Worm (Caenorhabditis elegans) whole organism, early embryonic: ENCODE measurements around the gene C12D5.5.

Experiments used
- B0310.2 ChIP-seq: sonication (generic microtip); optimal IDR thresholded peaks from 2 replicates; lab custom pipeline; 2016; ENCODE audit warnings: mild to moderate bottlenecking, missing genetic modification characterization, missing compliant biosample characterization
- F13C5.2 ChIP-seq: sonication (generic microtip); optimal IDR thresholded peaks from 2 replicates; lab custom pipeline; 2017; ENCODE audit warnings: mild to moderate bottlenecking, missing genetic modification characterization, inconsistent platforms, missing compliant biosample characterization
- aly-1 ChIP-seq: sonication (generic microtip); optimal IDR thresholded peaks from 2 replicates; lab custom pipeline; 2016; ENCODE audit warnings: missing genetic modification characterization, missing compliant biosample characterization
- ama-1 ChIP-seq: fragments of 150-350 bp; optimal IDR thresholded peaks from 2 replicates; lab custom pipeline; 2014
- ceh-36 ChIP-seq: sonication (generic microtip); optimal IDR thresholded peaks from 2 replicates; lab custom pipeline; 2016; ENCODE audit warnings: missing genetic modification characterization, inconsistent platforms, missing compliant biosample characterization
- ets-7 ChIP-seq: sonication (generic microtip); optimal IDR thresholded peaks from 2 replicates; lab custom pipeline; 2016; ENCODE audit warnings: missing genotype, missing genetic modification characterization, missing compliant biosample characterization
- flt-1 ChIP-seq: fragments of 200-800 bp; sonication (Bioruptor generic); IDR thresholded peaks from 2 replicates; pipeline ENCODE4 v1.3.6; 2022; ENCODE audit warnings: missing genetic modification characterization, missing compliant biosample characterization
- sea-1 ChIP-seq: fragments of 200-800 bp; sonication (Bioruptor generic); conservative IDR thresholded peaks from 2 replicates; pipeline ENCODE4 v1.3.6; 2022; ENCODE audit warnings: missing genetic modification characterization, missing compliant biosample characterization
- tbx-11 ChIP-seq: fragments of 200-800 bp; sonication (Bioruptor generic); IDR thresholded peaks from 2 replicates; pipeline ENCODE4 v1.3.6; 2022; ENCODE audit warnings: missing genetic modification characterization, missing compliant biosample characterization
- tbx-37 ChIP-seq: fragments of 200-800 bp; sonication (Bioruptor generic); conservative IDR thresholded peaks from 2 replicates; pipeline ENCODE4 v1.3.6; 2022; ENCODE audit warnings: missing genetic modification reagents, missing genetic modification characterization, missing compliant biosample characterization
- tra-4 ChIP-seq: sonication (generic microtip); optimal IDR thresholded peaks from 2 replicates; lab custom pipeline; 2017; ENCODE audit warnings: missing genetic modification characterization, missing compliant biosample characterization

DNA sequence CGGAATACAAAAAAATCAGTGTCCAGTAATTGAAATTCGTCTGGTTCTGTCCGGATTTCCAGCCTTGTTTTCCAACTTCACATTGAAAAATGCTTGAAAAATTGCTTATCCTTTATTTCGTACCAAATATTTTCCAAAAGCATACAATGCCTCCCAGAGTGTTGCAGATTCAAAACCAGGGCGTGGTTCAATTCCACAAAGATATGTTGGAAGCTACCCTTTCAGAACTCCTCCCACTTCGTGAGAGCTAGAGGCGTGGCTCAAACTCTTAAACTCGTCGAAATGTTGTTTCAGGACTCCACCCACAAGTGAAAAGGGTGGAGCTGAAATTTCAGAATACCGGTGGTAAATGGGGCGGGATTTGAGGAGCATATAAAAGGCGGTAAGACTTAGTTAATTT, 7.9 kb downstream of the C12D5.5 start, which contains the start of gene C12D5.3:
- TF ChIP-seq tra-4 (no peak), ceh-36 (tag; lab: Kevin White, UChicago) (no peak), ama-1 (lab: Kevin White, UChicago) (no peak), tbx-37 (GFP tag; lab: Robert Waterston, UW) (no peak), tbx-11 (GFP tag; lab: Robert Waterston, UW) (no peak), F13C5.2 (no peak), aly-1 (no peak), ets-7 (tag; lab: Kevin White, UChicago) (no peak), B0310.2 (tag; lab: Kevin White, UChicago) (no peak), sea-1 (no peak), flt-1 (GFP tag; lab: Robert Waterston, UW) (no peak)
